Fruit fly (Drosophila melanogaster) whole organism, adult: Measurements from ENCODE around the gene CG32147.

Experiments
- CG11617 ChIP-seq: fragments of 200-800 bp; sonication (Bioruptor generic); optimal IDR thresholded peaks from 2 replicates; lab custom pipeline; 2017; ENCODE audit warnings: mild to moderate bottlenecking, missing biosample characterization, missing genetic modification reagents, missing genetic modification characterization
- CG1620 ChIP-seq: fragments of 200-800 bp; sonication (Bioruptor generic); optimal IDR thresholded peaks from 2 replicates; lab custom pipeline; 2016; ENCODE audit warnings: missing biosample characterization, missing genetic modification characterization
- CG5204 ChIP-seq: fragments of 200-800 bp; sonication (Bioruptor generic); optimal IDR thresholded peaks from 2 replicates; lab custom pipeline; 2016; ENCODE audit warnings: missing biosample characterization, missing genetic modification characterization
- CG7101 ChIP-seq: fragments of 200-800 bp; sonication (Bioruptor generic); optimal IDR thresholded peaks from 2 replicates; lab custom pipeline; 2018; ENCODE audit warnings: missing biosample characterization, mild to moderate bottlenecking, missing genetic modification characterization, moderate library complexity
- bab1 ChIP-seq: fragments of 200-800 bp; sonication (Bioruptor generic); optimal IDR thresholded peaks from 3 replicates; lab custom pipeline; 2019; ENCODE audit warnings: missing biosample characterization, mild to moderate bottlenecking, missing genetic modification characterization, moderate library complexity
- kay ChIP-seq: fragments of 200-800 bp; sonication (Bioruptor generic); peaks from one replicate; lab custom pipeline; 2016; ENCODE audit warnings: missing biosample characterization, missing genetic modification characterization, borderline replicate concordance
- ovo ChIP-seq: fragments of 200-800 bp; sonication (Bioruptor generic); optimal IDR thresholded peaks from 2 replicates; lab custom pipeline; 2016; ENCODE audit warnings: missing biosample characterization, missing genetic modification characterization
- pad ChIP-seq: fragments of 200-800 bp; sonication (Bioruptor generic); optimal IDR thresholded peaks from 3 replicates; lab custom pipeline; 2017; ENCODE audit warnings: missing biosample characterization, missing genetic modification characterization, mild to moderate bottlenecking, moderate library complexity, missing genetic modification reagents
- toe ChIP-seq: fragments of 200-800 bp; sonication (Bioruptor generic); optimal IDR thresholded peaks from 2 replicates; lab custom pipeline; 2016; ENCODE audit warnings: missing biosample characterization, missing genetic modification characterization

DNA sequence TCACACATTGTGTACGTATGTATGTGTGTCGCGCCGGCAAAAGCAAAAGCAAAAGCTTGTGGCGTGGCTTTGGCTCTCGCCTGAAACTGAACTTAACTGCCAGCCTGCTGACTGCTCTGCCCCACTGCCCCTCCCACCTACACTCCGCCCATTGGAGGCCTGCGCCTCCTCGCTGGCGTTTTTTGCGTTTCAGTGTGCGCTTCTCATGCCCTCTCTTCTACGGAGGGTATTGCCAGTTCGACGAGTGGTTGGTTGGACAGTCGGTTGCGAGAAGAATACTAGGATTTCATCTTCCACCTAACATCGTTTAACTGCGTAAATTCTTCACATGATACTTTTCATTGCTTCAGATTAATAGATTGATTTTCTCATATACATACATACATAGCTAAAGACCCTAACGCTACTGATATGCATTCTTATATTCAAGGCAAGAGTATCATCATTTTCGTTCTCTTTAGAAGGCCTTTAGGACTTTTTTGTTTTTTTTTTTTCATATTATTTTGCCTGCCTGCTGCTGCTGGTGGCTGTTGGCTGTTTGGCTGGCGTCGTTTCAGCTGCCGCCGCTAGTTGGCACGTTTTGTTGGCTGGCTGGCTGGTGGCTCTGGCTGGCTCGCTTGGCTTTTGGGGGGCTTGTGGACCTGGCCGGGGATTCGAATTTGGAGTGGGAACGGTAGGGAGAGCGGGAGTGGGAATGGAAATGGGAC, 38.9 kb downstream of the CG32147 start:
- TF ChIP-seq CG7101 (tag; lab: Kevin White, UChicago) = peak; percentile 23
- TF ChIP-seq CG5204 (GFP tag; lab: Kevin White, UChicago) = peak; percentile 51
- TF ChIP-seq CG11617 (GFP tag; lab: Kevin White, UChicago) = no peak
- no peak for TF ChIP-seq pad
- TF ChIP-seq toe (GFP tag; lab: Kevin White, UChicago) = no peak
- TF ChIP-seq ovo (GFP tag; lab: Kevin White, UChicago) = no peak
- TF ChIP-seq CG1620 (GFP tag; lab: Kevin White, UChicago) = no peak
- no peak for TF ChIP-seq kay (GFP tag; lab: Kevin White, UChicago)
- TF ChIP-seq bab1 (GFP tag; lab: Kevin White, UChicago) = no peak
